Fruit fly (Drosophila melanogaster): ENCODE results near the gene CG34116.

- TF ChIP-seq Pif1A (GFP tag; optimal IDR thresholded peaks at IDR 0.05), result no peak
- TF ChIP-seq CG15710 (tag; optimal IDR thresholded peaks at IDR 0.05), result no peak
Measured at dm6 chr3L:19807521-19807920, 1.7 kb upstream of the CG34116 start.

All from whole organism, pupa.